Worm (Caenorhabditis elegans): ENCODE results near the gene cya-2.

- TF ChIP-seq klf-2 (GFP tag; conservative IDR thresholded peaks at IDR 0.05) (no peak), cog-1 (tag; optimal IDR thresholded peaks at IDR 0.05) (no peak), ztf-23 (GFP tag; IDR thresholded peaks at IDR 0.05) (no peak)
Measured at ce11 chrII:2011179-2011578, 12.2 kb downstream of the cya-2 start.

Measured in whole organism, midembryonic.